Fruit fly (Drosophila melanogaster): Measurements from ENCODE around the gene msi.

msi gene

dm6 chr3R:25640463-25640862, 124.5 kb downstream of the msi start (continued):
- TF ChIP-seq H2.0 (GFP tag; IDR thresholded peaks at IDR 0.05) (peak; percentile 61), H15 (GFP tag; IDR thresholded peaks at IDR 0.05) (0 out of 3 replicates have a peak, but pooled peaks have one; percentile 35), fd3F (GFP tag; optimal IDR thresholded peaks at IDR 0.05) (no peak), Tbp (GFP tag; optimal IDR thresholded peaks at IDR 0.05) (no peak), CG10543 (GFP tag; optimal IDR thresholded peaks at IDR 0.05) (no peak), CG2875 (GFP tag; optimal IDR thresholded peaks at IDR 0.05) (peak; percentile 7), jigr1 (GFP tag; IDR thresholded peaks at IDR 0.05) (0 out of 3 replicates have a peak, but pooled peaks have one; percentile 61), ssp (GFP tag; IDR thresholded peaks at IDR 0.05) (peak; percentile 22; the same call in 1 of the 2 replicates), Kr (GFP tag; optimal IDR thresholded peaks at IDR 0.05) (no peak), Atf6 (GFP tag; IDR thresholded peaks at IDR 0.05) (no peak), wor (GFP tag; IDR thresholded peaks at IDR 0.05) (0 out of 2 replicates have a peak, but pooled peaks have one; percentile 11), ewg (GFP tag; optimal IDR thresholded peaks at IDR 0.05) (no peak), salm (tag; optimal IDR thresholded peaks at IDR 0.05) (no peak), en (GFP tag; optimal IDR thresholded peaks at IDR 0.05) (no peak), Meics (GFP tag; optimal IDR thresholded peaks at IDR 0.05) (peak; percentile 36), CG11247 (GFP tag; IDR thresholded peaks at IDR 0.05) (no peak), Fer3 (tag; optimal IDR thresholded peaks at IDR 0.05) (peak; percentile 52), Spps (tag; optimal IDR thresholded peaks at IDR 0.05) (peak; percentile 20), CG15269 (tag; optimal IDR thresholded peaks at IDR 0.05) (peak; percentile 42), sisA (GFP tag; IDR thresholded peaks at IDR 0.05) (peak; percentile 52), CG14667 (GFP tag; IDR thresholded peaks at IDR 0.05) (0 out of 2 replicates have a peak, but pooled peaks have one; percentile 35), sqz (GFP tag; optimal IDR thresholded peaks at IDR 0.05) (peak; percentile 8), CG9876 (GFP tag; optimal IDR thresholded peaks at IDR 0.05) (no peak), Hr78 (GFP tag; optimal IDR thresholded peaks at IDR 0.05) (no peak), CG6254 (GFP tag; optimal IDR thresholded peaks at IDR 0.05) (peak; percentile 36), CG12071 (GFP tag; optimal IDR thresholded peaks at IDR 0.05) (peak; percentile 24), onecut (GFP tag; IDR thresholded peaks at IDR 0.05) (0 out of 2 replicates have a peak, but pooled peaks have one; percentile 18), Opbp (GFP tag; IDR thresholded peaks at IDR 0.05; ENCODE audit: partially characterized antibody) (no peak), lmd (GFP tag; IDR thresholded peaks at IDR 0.05) (peak; percentile 51), mam (GFP tag; optimal IDR thresholded peaks at IDR 0.05) (peak; percentile 16), CG1832 (GFP tag; optimal IDR thresholded peaks at IDR 0.05) (no peak), Max (GFP tag; optimal IDR thresholded peaks at IDR 0.05) (peak; percentile 55), Nf-YB (GFP tag; optimal IDR thresholded peaks at IDR 0.05) (peak; percentile 8), CG14014 (GFP tag; IDR thresholded peaks at IDR 0.05) (no peak), HHEX (GFP tag; optimal IDR thresholded peaks at IDR 0.05) (no peak), Drgx (GFP tag; IDR thresholded peaks at IDR 0.05) (peak; percentile 28; the same call in 1 of the 2 replicates), maf-S (GFP tag; optimal IDR thresholded peaks at IDR 0.05) (no peak), nom (GFP tag; optimal IDR thresholded peaks at IDR 0.05) (peak; percentile 80), CG17328 (GFP tag; IDR thresholded peaks at IDR 0.05) (peak; percentile 63), CG10321 (GFP tag; IDR thresholded peaks at IDR 0.05) (no peak), CG34224 (GFP tag; IDR thresholded peaks at IDR 0.05; ENCODE audit: partially characterized antibody) (no peak), CG10462 (GFP tag; optimal IDR thresholded peaks at IDR 0.05) (peak; percentile 0), tna (GFP tag; IDR thresholded peaks at IDR 0.05; ENCODE audit: partially characterized antibody) (no peak), Med (GFP tag) (peak; percentile 84), bcd (GFP tag; optimal IDR thresholded peaks at IDR 0.05) (peak; percentile 27), ci (GFP tag; IDR thresholded peaks at IDR 0.05) (peak; percentile 67; the same call in 2 of the 3 replicates), caup (GFP tag; optimal IDR thresholded peaks at IDR 0.05; ENCODE audit: severe bottlenecking) (peak; percentile 0), CG42726 (GFP tag; IDR thresholded peaks at IDR 0.05; ENCODE audit: partially characterized antibody) (no peak), CG17829 (tag; optimal IDR thresholded peaks at IDR 0.05) (peak; percentile 77), CG9932 (GFP tag; IDR thresholded peaks at IDR 0.05) (peak; percentile 10; the same call in 1 of the 2 replicates)
